Fruit fly (Drosophila melanogaster) whole organism, wandering third instar larva: ENCODE results near the gene nudC.

ENCODE experiments used
- Abd-B ChIP-seq: fragments of >200 bp; optimal IDR thresholded peaks from 2 replicates; lab custom pipeline; 2017; ENCODE audit warnings: missing biosample characterization, missing genetic modification characterization
- CG32264 ChIP-seq: fragments of 200-800 bp; sonication (Bioruptor generic); optimal IDR thresholded peaks from 2 replicates; lab custom pipeline; 2016; ENCODE audit warnings: missing biosample characterization, missing genetic modification characterization
- CrebA ChIP-seq: fragments of 200-800 bp; sonication (Bioruptor generic); optimal IDR thresholded peaks from 2 replicates; lab custom pipeline; 2016; ENCODE audit warnings: missing biosample characterization, mild to moderate bottlenecking, missing genetic modification characterization, borderline replicate concordance
- Dfd ChIP-seq: fragments of >200 bp; optimal IDR thresholded peaks from 2 replicates; lab custom pipeline; 2017; ENCODE audit warnings: missing biosample characterization, missing genetic modification characterization
- Dif ChIP-seq: fragments of 200-275, 200-300 bp; sonication (Bioruptor generic); optimal IDR thresholded peaks from 2 replicates; lab custom pipeline; 2018; ENCODE audit warnings: missing biosample characterization, missing genetic modification characterization; ENCODE audit not compliant: partially characterized antibody
- GATAd ChIP-seq: sonication (Bioruptor generic); optimal IDR thresholded peaks from 2 replicates; lab custom pipeline; 2016; ENCODE audit warnings: missing biosample characterization, missing genetic modification characterization
- HLH106 ChIP-seq: fragments of 200-800 bp; optimal IDR thresholded peaks from 3 replicates; lab custom pipeline; 2019; ENCODE audit warnings: missing biosample characterization, mild to moderate bottlenecking, missing genetic modification characterization, moderate library complexity
- Hnf4 ChIP-seq: fragments of 200-800 bp; sonication (Bioruptor generic); optimal IDR thresholded peaks from 2 replicates; lab custom pipeline; 2016; ENCODE audit warnings: missing biosample characterization, mild to moderate bottlenecking, missing genetic modification characterization
- Hr78 ChIP-seq: fragments of >200 bp; optimal IDR thresholded peaks from 2 replicates; lab custom pipeline; 2017; ENCODE audit warnings: missing biosample characterization, missing genetic modification characterization
- Hr83 ChIP-seq: fragments of 200-300 bp; sonication (Bioruptor generic); optimal IDR thresholded peaks from 2 replicates; lab custom pipeline; 2016; ENCODE audit warnings: missing biosample characterization, mild to moderate bottlenecking, missing genetic modification characterization, moderate library complexity; ENCODE audit not compliant: poor library complexity, severe bottlenecking
- Jra ChIP-seq: sonication (Bioruptor generic); optimal IDR thresholded peaks from 2 replicates; lab custom pipeline; 2016; ENCODE audit warnings: missing biosample characterization, missing genetic modification characterization
- Myc ChIP-seq: fragments of >200 bp; optimal IDR thresholded peaks from 2 replicates; lab custom pipeline; 2017
- N ChIP-seq: fragments of >200 bp; optimal IDR thresholded peaks from 2 replicates; lab custom pipeline; 2018; ENCODE audit warnings: missing biosample characterization, missing external identifiers, missing genetic modification characterization
- OdsH ChIP-seq: fragments of 200-800 bp; sonication (Bioruptor generic); optimal IDR thresholded peaks from 2 replicates; lab custom pipeline; 2016; ENCODE audit warnings: missing biosample characterization, mild to moderate bottlenecking, missing genetic modification characterization
- Rel ChIP-seq, 2 experiments: fragments of 200-800 bp; sonication (Bioruptor generic) in 1 of 2; optimal IDR thresholded peaks; 2 replicates in 1 of 2; 3 replicates in 1 of 2; lab custom pipeline; 2016 to 2019; ENCODE audit warnings: mild to moderate bottlenecking in 2 of 2, missing biosample characterization in 2 of 2, missing genetic modification characterization in 2 of 2, moderate library complexity in 1 of 2
- Sp1 ChIP-seq: fragments of 200-800 bp; sonication (Bioruptor generic); optimal IDR thresholded peaks from 3 replicates; lab custom pipeline; 2019; ENCODE audit warnings: missing biosample characterization, mild to moderate bottlenecking, missing genetic modification characterization, moderate library complexity
- Vsx2 ChIP-seq: fragments of 200-300, 225-300 bp; sonication (Bioruptor generic); optimal IDR thresholded peaks from 2 replicates; lab custom pipeline; 2018; ENCODE audit warnings: missing biosample characterization, missing genetic modification characterization; ENCODE audit not compliant: partially characterized antibody
- br ChIP-seq: fragments of 200-800 bp; sonication (Bioruptor generic); optimal IDR thresholded peaks from 2 replicates; lab custom pipeline; 2016; ENCODE audit warnings: missing biosample characterization, missing genetic modification characterization
- brk ChIP-seq: fragments of 200-800 bp; sonication (Bioruptor generic); optimal IDR thresholded peaks from 2 replicates; lab custom pipeline; 2016; ENCODE audit warnings: missing biosample characterization, mild to moderate bottlenecking, missing genetic modification characterization
- dl ChIP-seq, 2 experiments: fragments of 175-275, 200-275 bp in 1 of 2; fragments of 200-275 bp in 1 of 2; sonication (Bioruptor generic); optimal IDR thresholded peaks; lab custom pipeline; 2018; ENCODE audit warnings: mild to moderate bottlenecking in 2 of 2, missing biosample characterization in 2 of 2, missing genetic modification characterization in 2 of 2, moderate library complexity in 2 of 2; ENCODE audit not compliant: partially characterized antibody in 2 of 2, insufficient read depth in 1 of 2
- dsf ChIP-seq: sonication (Bioruptor generic); optimal IDR thresholded peaks from 2 replicates; lab custom pipeline; 2016; ENCODE audit warnings: missing biosample characterization, missing genetic modification characterization, borderline replicate concordance
- ey ChIP-seq: fragments of 200-800 bp; sonication (Bioruptor generic); optimal IDR thresholded peaks from 2 replicates; lab custom pipeline; 2016; ENCODE audit warnings: missing biosample characterization, missing genetic modification characterization
- foxo ChIP-seq, 2 experiments: fragments of 200-800 bp; sonication (Bioruptor generic); optimal IDR thresholded peaks; 2 replicates in 1 of 2; 3 replicates in 1 of 2; lab custom pipeline; 2016 to 2017; ENCODE audit warnings: missing biosample characterization in 2 of 2, missing genetic modification characterization in 2 of 2
- jim ChIP-seq: fragments of 175-275, 200-325 bp; sonication (Bioruptor generic); optimal IDR thresholded peaks from 2 replicates; lab custom pipeline; 2016; ENCODE audit warnings: missing biosample characterization, mild to moderate bottlenecking, missing genetic modification characterization
- pan ChIP-seq: fragments of >200 bp; optimal IDR thresholded peaks from 2 replicates; lab custom pipeline; 2017
- psq ChIP-seq: fragments of 200-800 bp; sonication (Bioruptor generic); optimal IDR thresholded peaks from 3 replicates; lab custom pipeline; 2017; ENCODE audit warnings: missing biosample characterization, mild to moderate bottlenecking, missing genetic modification characterization, moderate library complexity
- sage ChIP-seq: fragments of 200-800 bp; sonication (Bioruptor generic); optimal IDR thresholded peaks from 2 replicates; lab custom pipeline; 2016; ENCODE audit warnings: missing biosample characterization, mild to moderate bottlenecking, missing genetic modification characterization
- sv ChIP-seq: fragments of 200-800 bp; sonication (Bioruptor generic); optimal IDR thresholded peaks from 3 replicates; lab custom pipeline; 2016; ENCODE audit warnings: missing biosample characterization, missing genetic modification characterization
- usp ChIP-seq: fragments of >200 bp; optimal IDR thresholded peaks from 2 replicates; lab custom pipeline; 2017; ENCODE audit warnings: missing biosample characterization, missing genetic modification characterization
- woc ChIP-seq: sonication (Bioruptor generic); optimal IDR thresholded peaks from 2 replicates; lab custom pipeline; 2016; ENCODE audit warnings: missing biosample characterization, mild to moderate bottlenecking, missing genetic modification characterization

Gene nudC

DNA sequence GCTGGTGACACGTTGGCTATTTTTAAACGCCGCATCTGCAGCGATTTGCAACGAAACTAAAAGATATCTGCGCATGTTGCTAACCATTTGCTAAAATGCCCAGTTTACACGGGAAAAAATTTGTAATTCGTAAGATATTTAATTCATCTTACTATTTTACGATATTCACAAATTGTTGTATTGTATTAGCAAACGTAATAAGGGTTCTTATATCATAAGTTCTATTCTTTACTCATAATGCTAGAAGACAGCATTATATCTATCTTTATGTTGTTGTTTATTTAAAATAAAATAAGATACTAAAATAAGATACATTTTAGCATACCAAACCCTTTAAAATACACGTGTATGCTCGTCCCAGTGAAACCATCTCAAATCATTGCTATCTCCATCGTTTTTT, 45.3 kb upstream of the nudC start:
- TF ChIP-seq Sp1 (GFP tag; lab: Kevin White, UChicago): no peak
- no peak for TF ChIP-seq Jra (GFP tag; lab: Kevin White, UChicago)
- no peak for TF ChIP-seq ey (GFP tag; lab: Kevin White, UChicago)
- no peak for TF ChIP-seq Hnf4 (GFP tag; lab: Kevin White, UChicago)
- no peak for TF ChIP-seq HLH106 (tag; lab: Kevin White, UChicago)
- TF ChIP-seq Dif: no peak
- no peak for TF ChIP-seq CG32264
- TF ChIP-seq Rel (GFP tag; optimal IDR thresholded peaks at IDR 0.05; lab: Kevin White, UChicago): no peak
- no peak for TF ChIP-seq Rel (tag; optimal IDR thresholded peaks at IDR 0.05; lab: Kevin White, UChicago)
- no peak for TF ChIP-seq CrebA (GFP tag; lab: Kevin White, UChicago)
- no peak for TF ChIP-seq dl (GFP tag; optimal IDR thresholded peaks at IDR 0.05; lab: Kevin White, UChicago; ENCODE audit: insufficient read depth in 1 of 2, partially characterized antibody in 2 of 2)
- TF ChIP-seq Hr78 (GFP tag; lab: Kevin White, UChicago): no peak
- TF ChIP-seq Hr83 (GFP tag; lab: Kevin White, UChicago): no peak
- TF ChIP-seq psq (GFP tag; lab: Kevin White, UChicago): no peak
- TF ChIP-seq OdsH: no peak
- TF ChIP-seq pan (lab: Kevin White, UChicago): no peak
- no peak for TF ChIP-seq woc (GFP tag; lab: Kevin White, UChicago)
- no peak for TF ChIP-seq Abd-B (GFP tag; lab: Kevin White, UChicago)
- no peak for TF ChIP-seq brk
- TF ChIP-seq sage (GFP tag; lab: Kevin White, UChicago): no peak
- TF ChIP-seq dsf (GFP tag; lab: Kevin White, UChicago): no peak

DNA sequence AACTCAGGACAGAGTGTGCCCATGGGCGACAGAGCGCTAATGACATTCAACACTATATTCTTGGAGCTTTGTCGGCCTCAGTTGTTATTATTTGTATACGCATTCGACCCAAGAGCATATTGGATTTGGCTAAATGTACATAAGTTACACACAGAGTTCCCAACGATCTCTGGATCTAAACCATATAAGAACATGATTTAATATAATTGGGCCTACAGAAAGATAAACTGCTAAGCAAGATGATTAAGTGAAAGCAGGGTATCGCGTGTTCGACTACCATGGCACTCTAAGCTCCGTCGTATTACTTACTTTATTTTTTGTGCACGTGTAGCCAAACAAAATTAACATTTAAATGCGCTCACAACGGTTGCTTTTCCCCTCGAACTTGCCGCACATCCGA, 44.5 kb upstream of the nudC start:
- no peak for TF ChIP-seq pan (lab: Kevin White, UChicago)
- no peak for TF ChIP-seq brk
- TF ChIP-seq GATAd (GFP tag; lab: Kevin White, UChicago): no peak
- TF ChIP-seq dsf (GFP tag; lab: Kevin White, UChicago): no peak
- no peak for TF ChIP-seq foxo (GFP tag; optimal IDR thresholded peaks at IDR 0.05; lab: Kevin White, UChicago)
- TF ChIP-seq HLH106 (tag; lab: Kevin White, UChicago): no peak
- no peak for TF ChIP-seq Hnf4 (GFP tag; lab: Kevin White, UChicago)
- TF ChIP-seq Myc (lab: Kevin White, UChicago): no peak
- no peak for TF ChIP-seq N (GFP tag; lab: Kevin White, UChicago)
- no peak for TF ChIP-seq usp (GFP tag; lab: Kevin White, UChicago)
- TF ChIP-seq CrebA (GFP tag; lab: Kevin White, UChicago): no peak
- no peak for TF ChIP-seq jim (GFP tag; lab: Kevin White, UChicago)
- TF ChIP-seq Vsx2 (GFP tag; lab: Kevin White, UChicago): no peak
- TF ChIP-seq sv (GFP tag; lab: Kevin White, UChicago): no peak
- no peak for TF ChIP-seq Hr78 (GFP tag; lab: Kevin White, UChicago)
- TF ChIP-seq woc (GFP tag; lab: Kevin White, UChicago): no peak
- TF ChIP-seq br: no peak
- TF ChIP-seq sage (GFP tag; lab: Kevin White, UChicago): no peak

DNA sequence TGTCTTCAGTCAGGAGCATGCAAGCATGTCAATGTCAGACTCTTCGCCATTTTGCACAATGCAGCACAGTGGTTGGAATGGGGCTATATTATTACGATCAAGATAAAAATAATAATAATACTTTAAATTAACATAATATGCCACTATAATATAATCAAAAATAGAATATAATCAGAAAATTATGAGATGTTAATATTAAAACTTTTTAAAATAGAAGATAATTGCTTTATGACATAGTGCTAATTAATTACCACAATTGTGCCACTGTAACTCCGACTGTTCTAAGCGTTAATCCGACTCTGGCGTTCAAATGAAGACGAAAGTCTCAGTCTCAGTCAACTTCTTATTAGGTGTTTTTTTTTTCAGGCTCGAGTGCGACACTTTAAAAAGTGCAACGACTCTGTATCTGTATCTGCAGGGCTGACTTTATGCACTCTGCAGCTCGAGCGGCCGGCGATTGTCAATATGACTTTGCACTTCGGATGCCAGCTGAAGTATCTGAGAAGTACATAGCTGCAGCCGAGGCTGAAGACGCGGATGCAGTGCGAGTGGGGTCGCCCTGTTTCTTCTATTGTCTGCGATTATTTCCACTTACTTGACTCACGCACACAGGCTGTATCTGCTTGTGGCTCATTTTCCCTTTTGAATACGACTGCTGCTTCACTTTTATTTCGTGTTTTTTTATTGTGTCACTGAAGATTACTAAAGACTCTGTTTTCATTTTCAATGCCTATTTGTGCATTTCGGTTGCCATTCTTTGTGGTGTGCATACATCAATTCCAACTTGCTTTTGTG, 42.4 kb upstream of the nudC start:
- TF ChIP-seq br (no peak), jim (GFP tag; lab: Kevin White, UChicago) (no peak), Dfd (no peak), N (GFP tag; lab: Kevin White, UChicago) (no peak), CG32264 (no peak), sage (GFP tag; lab: Kevin White, UChicago) (no peak), Jra (GFP tag; lab: Kevin White, UChicago) (no peak), Abd-B (GFP tag; lab: Kevin White, UChicago) (no peak), Hr83 (GFP tag; lab: Kevin White, UChicago) (no peak)
